Worm (Caenorhabditis elegans): ENCODE data around the gene T03F6.9.

- no peak for TF ChIP-seq lsy-2 (tag; optimal IDR thresholded peaks at IDR 0.05)
- no peak for TF ChIP-seq ztf-11 (tag; optimal IDR thresholded peaks at IDR 0.05)
- no peak for TF ChIP-seq elt-3 (tag; optimal IDR thresholded peaks at IDR 0.05)
- no peak for TF ChIP-seq ham-2 (GFP tag; optimal IDR thresholded peaks at IDR 0.05)
- TF ChIP-seq unc-62 (GFP tag; optimal IDR thresholded peaks at IDR 0.05) = no peak
- no peak for TF ChIP-seq drap-1 (GFP tag; optimal IDR thresholded peaks at IDR 0.05)
- no peak for TF ChIP-seq pha-4 (tag; optimal IDR thresholded peaks at IDR 0.05)
Measured at ce11 chrIII:13395262-13395661, 24.4 kb upstream of the T03F6.9 start, which contains the start of gene F11F1.1.

Measured in whole organism, mixed stage, embryonic.